Fruit fly (Drosophila melanogaster) whole organism, embryonic: ENCODE measurements around the gene HipHop.

ENCODE experiments used
- Antp ChIP-seq: fragments of 200-800 bp; sonication (Bioruptor generic); optimal IDR thresholded peaks from 3 replicates; lab custom pipeline; 2016; ENCODE audit warnings: missing biosample characterization, missing genetic modification characterization
- Asciz ChIP-seq: fragments of 200-800 bp; sonication (Bioruptor generic); optimal IDR thresholded peaks from 2 replicates; lab custom pipeline; 2017; ENCODE audit warnings: missing biosample characterization, mild to moderate bottlenecking, missing genetic modification characterization, missing genetic modification reagents
- Atf3 ChIP-seq: fragments of 200-800 bp; sonication (Bioruptor generic); optimal IDR thresholded peaks from 3 replicates; lab custom pipeline; 2016; ENCODE audit warnings: missing biosample characterization, missing genetic modification characterization
- CG10543 ChIP-seq: fragments of 200-800 bp; sonication (Bioruptor generic); optimal IDR thresholded peaks from 3 replicates; lab custom pipeline; 2017; ENCODE audit warnings: missing biosample characterization, mild to moderate bottlenecking, missing genetic modification characterization, moderate library complexity
- CG11085 ChIP-seq: fragments of 200-800 bp; sonication (Bioruptor generic); IDR thresholded peaks from 2 replicates; pipeline ENCODE4 v1.3.6; 2022; ENCODE audit warnings: missing biosample characterization, missing genetic modification characterization
- CG11247 ChIP-seq: fragments of 200-800 bp; sonication (Bioruptor generic); IDR thresholded peaks from 2 replicates; pipeline ENCODE4 v1.3.6; 2022; ENCODE audit warnings: missing biosample characterization, missing genetic modification characterization
- CG11723 ChIP-seq: fragments of 200-800 bp; sonication (Bioruptor generic); optimal IDR thresholded peaks from 2 replicates; lab custom pipeline; 2017; ENCODE audit warnings: missing biosample characterization, mild to moderate bottlenecking, missing genetic modification characterization
- CG12219 ChIP-seq: fragments of 200-800 bp; sonication (Bioruptor generic); optimal IDR thresholded peaks from 3 replicates; lab custom pipeline; 2018; ENCODE audit warnings: missing biosample characterization, mild to moderate bottlenecking, missing genetic modification characterization
- CG12659 ChIP-seq: fragments of 200-800 bp; sonication (Bioruptor generic); optimal IDR thresholded peaks from 3 replicates; lab custom pipeline; 2017; ENCODE audit warnings: mild to moderate bottlenecking, missing biosample characterization, missing genetic modification reagents, missing genetic modification characterization
- CG1602 ChIP-seq: fragments of 200-800 bp; sonication (Bioruptor generic); optimal IDR thresholded peaks from 3 replicates; lab custom pipeline; 2016; ENCODE audit warnings: missing biosample characterization, missing genetic modification characterization
- CG17829 ChIP-seq: fragments of 200-800 bp; optimal IDR thresholded peaks from 2 replicates; lab custom pipeline; 2019; ENCODE audit warnings: missing biosample characterization, mild to moderate bottlenecking, missing genetic modification characterization, moderate library complexity
- CG2712 ChIP-seq: fragments of 200-800 bp; optimal IDR thresholded peaks from 3 replicates; lab custom pipeline; 2019; ENCODE audit warnings: missing biosample characterization, mild to moderate bottlenecking, missing genetic modification characterization, moderate library complexity
- CG31441 ChIP-seq: fragments of 200-800 bp; sonication (Bioruptor generic); IDR thresholded peaks from 2 replicates; pipeline ENCODE4 v1.3.6; 2022; ENCODE audit warnings: missing biosample characterization, missing genetic modification characterization
- CG33557 ChIP-seq: fragments of 200-800 bp; sonication (Bioruptor generic); optimal IDR thresholded peaks from 2 replicates; lab custom pipeline; 2019; ENCODE audit warnings: missing biosample characterization, mild to moderate bottlenecking, missing genetic modification characterization, moderate library complexity
- CG4820 ChIP-seq: fragments of 200-800 bp; sonication (Bioruptor generic); optimal IDR thresholded peaks from 3 replicates; lab custom pipeline; 2016; ENCODE audit warnings: missing biosample characterization, missing genetic modification characterization
- CG6254 ChIP-seq: fragments of 200-800 bp; sonication (Bioruptor generic); optimal IDR thresholded peaks from 3 replicates; lab custom pipeline; 2017; ENCODE audit warnings: mild to moderate bottlenecking, missing biosample characterization, missing genetic modification reagents, missing genetic modification characterization
- CG6813 ChIP-seq: fragments of 200-800 bp; sonication (Bioruptor generic); optimal IDR thresholded peaks from 2 replicates; lab custom pipeline; 2017; ENCODE audit warnings: missing biosample characterization, missing genetic modification characterization, mild to moderate bottlenecking, moderate library complexity, missing genetic modification reagents
- CG9215 ChIP-seq: fragments of 200-800 bp; sonication (Bioruptor generic); IDR thresholded peaks from 2 replicates; pipeline ENCODE4 v1.3.6; 2022; ENCODE audit warnings: missing biosample characterization, missing genetic modification characterization
- CG9797 ChIP-seq: fragments of 200-800 bp; sonication (Bioruptor generic); optimal IDR thresholded peaks from 3 replicates; lab custom pipeline; 2018; ENCODE audit warnings: missing biosample characterization, mild to moderate bottlenecking, missing genetic modification characterization
- D19A ChIP-seq: fragments of 200-800 bp; optimal IDR thresholded peaks from 3 replicates; lab custom pipeline; 2019; ENCODE audit warnings: missing biosample characterization, mild to moderate bottlenecking, missing genetic modification characterization, moderate library complexity
- D19B ChIP-seq: fragments of 200-800 bp; sonication (Bioruptor generic); optimal IDR thresholded peaks from 2 replicates; lab custom pipeline; 2017; ENCODE audit warnings: missing biosample characterization, mild to moderate bottlenecking, missing genetic modification characterization
- E2f2 ChIP-seq: fragments of 200-800 bp; sonication (Bioruptor generic); IDR thresholded peaks from 2 replicates; pipeline ENCODE4 v1.3.6; 2022; ENCODE audit warnings: missing biosample characterization, missing genetic modification characterization
- H2.0 ChIP-seq: fragments of 200-800 bp; sonication (Bioruptor generic); IDR thresholded peaks from 2 replicates; pipeline ENCODE4 v1.3.6; 2022; ENCODE audit warnings: missing biosample characterization, missing genetic modification characterization
- HLH3B ChIP-seq: fragments of 200-800 bp; sonication (Bioruptor generic); IDR thresholded peaks from 2 replicates; pipeline ENCODE4 v1.3.6; 2022; ENCODE audit warnings: missing biosample characterization, missing genetic modification characterization
- HLH54F ChIP-seq: fragments of 200-800 bp; sonication (Bioruptor generic); optimal IDR thresholded peaks from 3 replicates; lab custom pipeline; 2016; ENCODE audit warnings: missing biosample characterization, missing genetic modification characterization
- MBD-R2 ChIP-seq: fragments of 200-800 bp; sonication (Bioruptor generic); IDR thresholded peaks from 2 replicates; pipeline ENCODE4 v1.3.6; 2022; ENCODE audit warnings: missing biosample characterization, missing genetic modification characterization
- Med ChIP-seq: fragments of 200-800 bp; sonication (Bioruptor generic); peaks from one replicate; lab custom pipeline; 2016; ENCODE audit warnings: missing biosample characterization, missing genetic modification characterization, mild to moderate bottlenecking, inconsistent platforms, moderate library complexity
- NfI ChIP-seq: fragments of 200-800 bp; sonication (Bioruptor generic); optimal IDR thresholded peaks from 3 replicates; lab custom pipeline; 2018; ENCODE audit warnings: missing biosample characterization, mild to moderate bottlenecking, missing genetic modification characterization, moderate library complexity
- Oli ChIP-seq: fragments of 200-800 bp; sonication (Bioruptor generic); optimal IDR thresholded peaks from 2 replicates; lab custom pipeline; 2018; ENCODE audit warnings: missing biosample characterization, mild to moderate bottlenecking, missing genetic modification characterization, moderate library complexity
- Rfx ChIP-seq: fragments of 200-800 bp; sonication (Bioruptor generic); IDR thresholded peaks from 2 replicates; pipeline ENCODE4 v1.3.6; 2022; ENCODE audit warnings: missing biosample characterization, missing genetic modification characterization
- Stat92E ChIP-seq, 3 experiments: fragments of >200 bp in 2 of 3; fragments of 200-800 bp in 1 of 3; sonication (Bioruptor generic) in 1 of 3; optimal IDR thresholded peaks; 2 replicates each; lab custom pipeline; 2017 to 2019; ENCODE audit warnings: missing biosample characterization in 3 of 3, missing genetic modification characterization in 3 of 3, mild to moderate bottlenecking in 1 of 3, moderate library complexity in 1 of 3
- bab2 ChIP-seq: fragments of 200-800 bp; sonication (Bioruptor generic); optimal IDR thresholded peaks from 2 replicates; lab custom pipeline; 2016; ENCODE audit warnings: missing biosample characterization, missing genetic modification characterization
- dmrt11E ChIP-seq: fragments of 200-800 bp; sonication (Bioruptor generic); optimal IDR thresholded peaks from 3 replicates; lab custom pipeline; 2018; ENCODE audit warnings: missing biosample characterization, mild to moderate bottlenecking, missing genetic modification characterization, moderate library complexity
- en ChIP-seq: fragments of 200-800 bp; sonication (Bioruptor generic); optimal IDR thresholded peaks from 2 replicates; lab custom pipeline; 2016; ENCODE audit warnings: missing biosample characterization, missing genetic modification characterization
- fd3F ChIP-seq: fragments of 200-800 bp; sonication (Bioruptor generic); optimal IDR thresholded peaks from 2 replicates; lab custom pipeline; 2018; ENCODE audit warnings: missing biosample characterization, mild to moderate bottlenecking, missing genetic modification characterization, moderate library complexity
- gro ChIP-seq: fragments of 200-800 bp; sonication (Bioruptor generic); optimal IDR thresholded peaks from 2 replicates; lab custom pipeline; 2016; ENCODE audit warnings: missing biosample characterization, missing genetic modification characterization
- hkb ChIP-seq, 2 experiments: fragments of 200-800 bp in 1 of 2; fragments of >200 bp in 1 of 2; sonication (Bioruptor generic) in 1 of 2; IDR thresholded peaks in 1 of 2; optimal IDR thresholded peaks in 1 of 2; 2 replicates each; pipeline versions ENCODE4 v1.3.6 to Lab custom; 2017 to 2022; ENCODE audit warnings: missing biosample characterization in 1 of 2, missing genetic modification characterization in 1 of 2
- ind ChIP-seq: fragments of 200-800 bp; sonication (Bioruptor generic); optimal IDR thresholded peaks from 3 replicates; lab custom pipeline; 2016; ENCODE audit warnings: missing biosample characterization, missing genetic modification characterization
- mam ChIP-seq: fragments of 200-800 bp; sonication (Bioruptor generic); optimal IDR thresholded peaks from 3 replicates; lab custom pipeline; 2016; ENCODE audit warnings: missing biosample characterization, missing genetic modification characterization
- mld ChIP-seq: fragments of 200-800 bp; sonication (Bioruptor generic); IDR thresholded peaks from 3 replicates; pipeline ENCODE4 v1.3.6; 2022; ENCODE audit warnings: missing biosample characterization, missing genetic modification characterization; ENCODE audit not compliant: partially characterized antibody
- pb ChIP-seq: fragments of 200-800 bp; sonication (Bioruptor generic); optimal IDR thresholded peaks from 3 replicates; lab custom pipeline; 2016; ENCODE audit warnings: missing biosample characterization, missing genetic modification characterization
- run ChIP-seq: fragments of 200-800 bp; sonication (Bioruptor generic); optimal IDR thresholded peaks from 3 replicates; lab custom pipeline; 2018; ENCODE audit warnings: missing biosample characterization, mild to moderate bottlenecking, missing genetic modification characterization
- sens ChIP-seq: fragments of 200-800 bp; sonication (Bioruptor generic); peaks from one replicate; lab custom pipeline; 2016; ENCODE audit warnings: missing biosample characterization, missing genetic modification characterization
- toy ChIP-seq: fragments of 200-800 bp; sonication (Bioruptor generic); IDR thresholded peaks from 2 replicates; pipeline ENCODE4 v1.3.6; 2022; ENCODE audit warnings: missing biosample characterization, missing genetic modification characterization
- wor ChIP-seq: fragments of 200-800 bp; sonication (Bioruptor generic); IDR thresholded peaks from 2 replicates; pipeline ENCODE4 v1.3.6; 2022; ENCODE audit warnings: missing biosample characterization, missing genetic modification characterization
- zfh1 ChIP-seq: fragments of 200-800 bp; sonication (Bioruptor generic); IDR thresholded peaks from 3 replicates; pipeline ENCODE4 v1.3.6; 2022; ENCODE audit warnings: missing biosample characterization, missing genetic modification characterization
- zfh2 ChIP-seq: fragments of 200-800 bp; sonication (Bioruptor generic); optimal IDR thresholded peaks from 2 replicates; lab custom pipeline; 2016; ENCODE audit warnings: missing biosample characterization, missing genetic modification characterization

Gene HipHop

DNA sequence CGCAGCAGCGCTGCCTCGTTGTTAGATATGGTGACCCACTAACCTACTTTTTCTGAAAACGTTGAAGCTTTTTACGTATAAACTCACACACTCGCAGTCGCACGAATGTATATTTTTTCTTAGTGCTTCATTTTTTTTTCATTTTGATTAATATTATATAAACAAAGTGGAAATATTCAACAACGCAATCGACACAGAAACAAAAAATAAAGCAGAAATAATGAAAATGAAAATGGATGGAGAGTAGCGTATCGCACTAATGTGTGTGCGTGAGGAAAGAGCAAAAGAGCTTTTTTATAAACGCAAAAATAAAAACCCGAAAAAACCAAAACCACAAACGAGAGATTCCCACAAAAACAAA is 34.9 kb upstream of the HipHop start (continued):
- TF ChIP-seq Med, result peak; percentile 51

dm6 chr3L:18786427-18787104 is 34.4 kb upstream of the HipHop start:
- peak; percentile 37 for TF ChIP-seq mam (GFP tag; lab: Kevin White, UChicago)
- peak; percentile 59 for TF ChIP-seq ind (GFP tag; lab: Kevin White, UChicago)
- no peak for TF ChIP-seq CG11085 (GFP tag; lab: Robert Waterston, UW)
- peak; percentile 52 for TF ChIP-seq HLH54F (GFP tag; lab: Kevin White, UChicago)
- peak; percentile 26 for TF ChIP-seq bab2
- no peak for TF ChIP-seq CG9797
- TF ChIP-seq CG11723, result peak; percentile 21
- peak; percentile 97 for TF ChIP-seq D19A (tag; lab: Kevin White, UChicago)
- TF ChIP-seq CG10543 (GFP tag; lab: Kevin White, UChicago), result peak; percentile 87
- TF ChIP-seq gro, result peak; percentile 20
- TF ChIP-seq CG33557, result no peak
- no peak for TF ChIP-seq CG11247 (GFP tag; lab: Robert Waterston, UW)
- TF ChIP-seq MBD-R2 (GFP tag; lab: Robert Waterston, UW), result peak; percentile 21; the same call in 1 of the 2 replicates
- TF ChIP-seq Antp (GFP tag; lab: Kevin White, UChicago), result peak; percentile 7
- no peak; the same call in none of the 2 replicates for TF ChIP-seq CG31441 (GFP tag; lab: Robert Waterston, UW)
- TF ChIP-seq zfh1 (GFP tag; lab: Robert Waterston, UW), result no peak
- TF ChIP-seq CG2712, result peak; percentile 63
- peak; percentile 29 for TF ChIP-seq NfI (GFP tag; lab: Kevin White, UChicago)
- TF ChIP-seq pb, result no peak
- TF ChIP-seq fd3F (GFP tag; lab: Kevin White, UChicago), result peak; percentile 63
- TF ChIP-seq Asciz, result peak; percentile 60
- TF ChIP-seq HLH3B (GFP tag; lab: Robert Waterston, UW), result peak; percentile 29
- no peak for TF ChIP-seq hkb (optimal IDR thresholded peaks at IDR 0.05; lab: Kevin White, UChicago)
- peak; percentile 42 for TF ChIP-seq hkb (GFP tag; IDR thresholded peaks at IDR 0.05; lab: Robert Waterston, UW)
- TF ChIP-seq H2.0 (GFP tag; lab: Robert Waterston, UW), result 0 out of 2 replicates have a peak, but pooled peaks have one; percentile 19
- TF ChIP-seq toy, result 0 out of 2 replicates have a peak, but pooled peaks have one; percentile 1
- no peak for TF ChIP-seq CG6254
- no peak for TF ChIP-seq dmrt11E
- peak; percentile 84 for TF ChIP-seq Oli (tag; lab: Kevin White, UChicago)
- TF ChIP-seq D19B, result peak; percentile 44
- peak; percentile 37 for TF ChIP-seq CG1602 (GFP tag; lab: Kevin White, UChicago)
- TF ChIP-seq Atf3 (GFP tag; lab: Kevin White, UChicago), result no peak
- TF ChIP-seq E2f2 (GFP tag; lab: Robert Waterston, UW), result peak; percentile 33; the same call in 1 of the 2 replicates
- no peak for TF ChIP-seq mld (GFP tag; lab: Robert Waterston, UW)
- peak; percentile 26 for TF ChIP-seq CG17829 (tag; lab: Kevin White, UChicago)
- TF ChIP-seq Rfx (GFP tag; lab: Robert Waterston, UW), result peak; percentile 21; the same call in 1 of the 2 replicates
- peak; percentile 20; the same call in 1 of the 2 replicates for TF ChIP-seq CG9215 (GFP tag; lab: Robert Waterston, UW)
- peak; percentile 56 for TF ChIP-seq CG4820 (GFP tag; lab: Kevin White, UChicago)
- TF ChIP-seq sens (GFP tag; lab: Kevin White, UChicago), result peak; percentile 85
- TF ChIP-seq Stat92E (GFP tag; optimal IDR thresholded peaks at IDR 0.05; lab: Kevin White, UChicago), result no peak
- TF ChIP-seq CG12219 (GFP tag; lab: Kevin White, UChicago), result peak; percentile 14
- TF ChIP-seq wor, result peak; percentile 56
- TF ChIP-seq run (tag; lab: Kevin White, UChicago), result peak; percentile 48
- no peak for TF ChIP-seq en (GFP tag; lab: Kevin White, UChicago)
- peak; percentile 61 for TF ChIP-seq CG12659 (GFP tag; lab: Kevin White, UChicago)
- peak; percentile 11 for TF ChIP-seq CG6813
- peak; percentile 9 for TF ChIP-seq zfh2 (GFP tag; lab: Kevin White, UChicago)
